Worm (Caenorhabditis elegans): ENCODE results near the gene dvc-1.

dvc-1 gene

DNA sequence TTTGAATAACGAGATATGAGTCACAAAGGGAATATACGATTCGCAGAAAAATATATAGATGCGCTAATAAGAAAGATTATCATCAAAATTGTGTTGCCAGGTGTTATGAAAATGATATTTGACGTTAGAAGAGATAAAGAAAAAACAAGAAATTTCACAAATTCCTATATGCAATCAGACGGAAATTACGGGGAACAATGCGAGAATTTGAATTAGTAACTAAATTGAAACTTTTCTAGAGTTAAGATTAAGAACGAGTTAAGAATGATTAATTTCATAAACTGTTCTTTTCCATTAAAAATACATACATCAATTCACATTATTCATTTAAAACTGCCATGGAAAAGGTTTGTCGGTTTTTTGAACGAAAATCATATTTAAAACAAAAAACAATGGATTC, 43.0 kb downstream of the dvc-1 start, which contains the start of gene clc-6:
clc-6 (minus strand) TSS at position 101 of the 400 bp plus-strand sequence.
- TF ChIP-seq ceh-16 (tag; optimal IDR thresholded peaks at IDR 0.05) (no peak), snpc-4 (tag; optimal IDR thresholded peaks at IDR 0.05) (no peak), ceh-28 (tag; optimal IDR thresholded peaks at IDR 0.05) (no peak), hmg-11 (tag; optimal IDR thresholded peaks at IDR 0.05) (no peak), egl-27 (tag; optimal IDR thresholded peaks at IDR 0.05) (no peak), nhr-25 (tag; optimal IDR thresholded peaks at IDR 0.05) (no peak), mml-1 (tag; optimal IDR thresholded peaks at IDR 0.05) (no peak), daf-12 (tag; optimal IDR thresholded peaks at IDR 0.05) (no peak), sea-2 (GFP tag; optimal IDR thresholded peaks at IDR 0.05) (no peak), nhr-12 (tag; optimal IDR thresholded peaks at IDR 0.05) (no peak), fkh-10 (GFP tag; optimal IDR thresholded peaks at IDR 0.05) (no peak), ZK546.5 (tag; optimal IDR thresholded peaks at IDR 0.05) (no peak), pqm-1 (tag; optimal IDR thresholded peaks at IDR 0.05) (no peak), eor-1 (tag; optimal IDR thresholded peaks at IDR 0.05) (no peak), lsy-12 (tag; optimal IDR thresholded peaks at IDR 0.05) (no peak)

DNA sequence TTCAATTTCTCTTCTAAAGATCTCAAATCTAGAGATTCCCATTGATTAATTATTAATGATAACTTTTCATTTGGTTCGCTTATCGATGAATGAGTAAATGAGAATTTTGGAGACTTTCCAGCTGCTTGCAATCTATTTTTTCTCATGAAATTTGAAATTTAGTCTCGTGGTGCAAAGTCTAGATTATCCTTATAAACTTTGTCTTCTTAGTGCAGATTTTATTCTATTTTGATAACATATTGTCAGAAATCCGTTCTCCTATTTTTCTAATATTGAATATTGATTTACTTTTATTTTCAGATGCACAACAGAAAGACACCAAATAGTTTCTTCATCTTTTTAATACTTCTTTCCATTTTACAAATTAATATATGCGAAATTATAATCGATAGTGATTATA, 48.1 kb downstream of the dvc-1 start, which contains the start of gene lgc-49:
lgc-49 (plus strand) TSS at position 301 of the 400 bp plus-strand sequence.
- no peak for TF ChIP-seq lin-39 (tag; optimal IDR thresholded peaks at IDR 0.05)
- TF ChIP-seq nhr-25 (tag; optimal IDR thresholded peaks at IDR 0.05) = no peak
- TF ChIP-seq sea-2 (GFP tag; optimal IDR thresholded peaks at IDR 0.05) = no peak
- TF ChIP-seq R02D3.7 (tag; optimal IDR thresholded peaks at IDR 0.05) = no peak
- TF ChIP-seq fos-1 (tag; optimal IDR thresholded peaks at IDR 0.05) = no peak
- no peak for TF ChIP-seq nhr-12 (tag; optimal IDR thresholded peaks at IDR 0.05)
- no peak for TF ChIP-seq ztf-4 (tag; optimal IDR thresholded peaks at IDR 0.05)

Data from whole organism, L3 larva.